Fruit fly (Drosophila melanogaster) whole organism, embryonic: Measurements from ENCODE around the gene msps.

Source experiments
- CG10462 ChIP-seq: fragments of 200-800 bp; sonication (Bioruptor generic); optimal IDR thresholded peaks from 2 replicates; lab custom pipeline; 2016; ENCODE audit warnings: missing biosample characterization, missing genetic modification characterization
- CG11456 ChIP-seq: fragments of 200-800 bp; sonication (Bioruptor generic); IDR thresholded peaks from 3 replicates; pipeline ENCODE4 v1.3.6; 2022; ENCODE audit warnings: missing biosample characterization, missing genetic modification characterization
- CG16815 ChIP-seq: fragments of 200-800 bp; sonication (Bioruptor generic); optimal IDR thresholded peaks from 3 replicates; lab custom pipeline; 2017; ENCODE audit warnings: missing biosample characterization, mild to moderate bottlenecking, missing genetic modification characterization
- CG17359 ChIP-seq: fragments of 200-800 bp; sonication (Bioruptor generic); optimal IDR thresholded peaks from 3 replicates; lab custom pipeline; 2018; ENCODE audit warnings: missing biosample characterization, mild to moderate bottlenecking, missing genetic modification characterization, moderate library complexity
- CG2199 ChIP-seq: fragments of 200-800 bp; sonication (Bioruptor generic); IDR thresholded peaks from 3 replicates; pipeline ENCODE4 v1.3.6; 2022; ENCODE audit warnings: missing biosample characterization, missing genetic modification characterization
- CG30020 ChIP-seq: fragments of 200-800 bp; optimal IDR thresholded peaks from 2 replicates; lab custom pipeline; 2019; ENCODE audit warnings: missing biosample characterization, mild to moderate bottlenecking, missing genetic modification characterization, moderate library complexity
- CG34376 ChIP-seq: fragments of 200-800 bp; sonication (Bioruptor generic); optimal IDR thresholded peaks from 2 replicates; lab custom pipeline; 2018; ENCODE audit warnings: missing biosample characterization, mild to moderate bottlenecking, missing genetic modification characterization
- Dad ChIP-seq: fragments of 200-800 bp; sonication (Bioruptor generic); optimal IDR thresholded peaks from 3 replicates; lab custom pipeline; 2016; ENCODE audit warnings: missing biosample characterization, missing genetic modification characterization
- Dll ChIP-seq: fragments of 200-800 bp; sonication (Bioruptor generic); IDR thresholded peaks from 4 replicates; pipeline ENCODE4 v1.3.6; 2022; ENCODE audit warnings: missing biosample characterization, missing genetic modification characterization; ENCODE audit not compliant: partially characterized antibody
- Drgx ChIP-seq: fragments of 200-800 bp; sonication (Bioruptor generic); IDR thresholded peaks from 2 replicates; pipeline ENCODE4 v1.3.6; 2022; ENCODE audit warnings: missing biosample characterization, missing genetic modification characterization
- Ets65A ChIP-seq: fragments of 200-800 bp; sonication (Bioruptor generic); peaks from one replicate; lab custom pipeline; 2016; ENCODE audit warnings: missing biosample characterization, missing genetic modification characterization
- GATAe ChIP-seq: fragments of 200-800 bp; sonication (Bioruptor generic); conservative IDR thresholded peaks from 2 replicates; pipeline ENCODE4 v1.3.6; 2022; ENCODE audit warnings: missing biosample characterization, missing genetic modification characterization
- Lhr ChIP-seq: fragments of 200-800 bp; sonication (Bioruptor generic); optimal IDR thresholded peaks from 3 replicates; lab custom pipeline; 2017; ENCODE audit warnings: mild to moderate bottlenecking, missing biosample characterization, missing genetic modification reagents, missing genetic modification characterization
- Med ChIP-seq: fragments of 200-800 bp; sonication (Bioruptor generic); peaks from one replicate; lab custom pipeline; 2016; ENCODE audit warnings: missing biosample characterization, missing genetic modification characterization, mild to moderate bottlenecking, inconsistent platforms, moderate library complexity
- Meics ChIP-seq: fragments of 200-800 bp; sonication (Bioruptor generic); optimal IDR thresholded peaks from 2 replicates; lab custom pipeline; 2017; ENCODE audit warnings: missing biosample characterization, mild to moderate bottlenecking, missing genetic modification characterization
- Myb ChIP-seq: fragments of 200-800 bp; sonication (Bioruptor generic); optimal IDR thresholded peaks from 2 replicates; lab custom pipeline; 2016; ENCODE audit warnings: missing biosample characterization, missing genetic modification characterization
- NC2α ChIP-seq: fragments of 200-800 bp; sonication (Bioruptor generic); optimal IDR thresholded peaks from 2 replicates; lab custom pipeline; 2016; ENCODE audit warnings: missing biosample characterization, missing genetic modification characterization
- Nf-YB ChIP-seq: fragments of 200-800 bp; sonication (Bioruptor generic); optimal IDR thresholded peaks from 3 replicates; lab custom pipeline; 2019; ENCODE audit warnings: missing biosample characterization, mild to moderate bottlenecking, missing genetic modification characterization, moderate library complexity
- Nf-YC ChIP-seq: fragments of 200-800 bp; optimal IDR thresholded peaks from 3 replicates; lab custom pipeline; 2019; ENCODE audit warnings: missing biosample characterization, mild to moderate bottlenecking, missing genetic modification characterization, moderate library complexity
- Pdp1 ChIP-seq, 2 experiments: fragments of 200-800 bp; sonication (Bioruptor generic); optimal IDR thresholded peaks; 3 replicates each; lab custom pipeline; 2016; ENCODE audit warnings: missing biosample characterization in 2 of 2, missing genetic modification characterization in 2 of 2, mild to moderate bottlenecking in 1 of 2, moderate library complexity in 1 of 2
- Sin3A ChIP-seq: fragments of >200 bp; optimal IDR thresholded peaks from 2 replicates; lab custom pipeline; 2018
- Sry-β ChIP-seq: fragments of 200-800 bp; sonication (Bioruptor generic); optimal IDR thresholded peaks from 2 replicates; lab custom pipeline; 2018; ENCODE audit warnings: missing biosample characterization, mild to moderate bottlenecking, missing genetic modification characterization, moderate library complexity
- al ChIP-seq: fragments of 200-800 bp; sonication (Bioruptor generic); IDR thresholded peaks from 2 replicates; pipeline ENCODE4 v1.3.6; 2022; ENCODE audit warnings: missing biosample characterization, missing genetic modification characterization
- amos ChIP-seq: fragments of 200-800 bp; sonication (Bioruptor generic); IDR thresholded peaks from 2 replicates; pipeline ENCODE4 v1.3.6; 2022; ENCODE audit warnings: missing biosample characterization, missing genetic modification characterization; ENCODE audit not compliant: partially characterized antibody
- ase ChIP-seq: fragments of 200-800 bp; sonication (Bioruptor generic); IDR thresholded peaks from 3 replicates; pipeline ENCODE4 v1.3.6; 2022; ENCODE audit warnings: missing biosample characterization, missing genetic modification characterization
- bcd ChIP-seq: fragments of 200-800 bp; sonication (Bioruptor generic); optimal IDR thresholded peaks from 2 replicates; lab custom pipeline; 2017; ENCODE audit warnings: missing biosample characterization, mild to moderate bottlenecking, missing genetic modification characterization
- chm ChIP-seq: fragments of 200-800 bp; sonication (Bioruptor generic); IDR thresholded peaks from 2 replicates; pipeline ENCODE4 v1.3.6; 2022; ENCODE audit warnings: missing biosample characterization, missing genetic modification characterization
- cwo ChIP-seq: fragments of 200-800 bp; sonication (Bioruptor generic); optimal IDR thresholded peaks from 3 replicates; lab custom pipeline; 2017; ENCODE audit warnings: missing biosample characterization, missing genetic modification characterization, mild to moderate bottlenecking, moderate library complexity, missing genetic modification reagents
- dmrt11E ChIP-seq: fragments of 200-800 bp; sonication (Bioruptor generic); optimal IDR thresholded peaks from 3 replicates; lab custom pipeline; 2018; ENCODE audit warnings: missing biosample characterization, mild to moderate bottlenecking, missing genetic modification characterization, moderate library complexity
- exex ChIP-seq: fragments of 200-800 bp; sonication (Bioruptor generic); optimal IDR thresholded peaks from 4 replicates; lab custom pipeline; 2018; ENCODE audit warnings: missing biosample characterization, mild to moderate bottlenecking, missing genetic modification characterization, moderate library complexity
- fd96Cb ChIP-seq: fragments of 200-800 bp; sonication (Bioruptor generic); optimal IDR thresholded peaks from 2 replicates; lab custom pipeline; 2018; ENCODE audit warnings: missing biosample characterization, mild to moderate bottlenecking, missing genetic modification characterization, moderate library complexity
- fru ChIP-seq: fragments of >200 bp; optimal IDR thresholded peaks from 2 replicates; lab custom pipeline; 2017
- grn ChIP-seq: fragments of 200-800 bp; sonication (Bioruptor generic); optimal IDR thresholded peaks from 3 replicates; lab custom pipeline; 2017; ENCODE audit warnings: missing biosample characterization, missing genetic modification characterization
- kay ChIP-seq: fragments of 200-800 bp; sonication (Bioruptor generic); optimal IDR thresholded peaks from 2 replicates; lab custom pipeline; 2016; ENCODE audit warnings: missing biosample characterization, missing genetic modification characterization
- mirr ChIP-seq: fragments of 200-800 bp; sonication (Bioruptor generic); optimal IDR thresholded peaks from 3 replicates; lab custom pipeline; 2018; ENCODE audit warnings: missing biosample characterization, mild to moderate bottlenecking, missing genetic modification characterization
- phol ChIP-seq: fragments of 200-800 bp; sonication (Bioruptor generic); optimal IDR thresholded peaks from 3 replicates; lab custom pipeline; 2018; ENCODE audit warnings: missing biosample characterization, mild to moderate bottlenecking, missing genetic modification characterization, moderate library complexity
- pum ChIP-seq: fragments of 200-800 bp; sonication (Bioruptor generic); optimal IDR thresholded peaks from 2 replicates; lab custom pipeline; 2016; ENCODE audit warnings: missing biosample characterization, missing genetic modification characterization
- rib ChIP-seq: fragments of 200-800 bp; sonication (Bioruptor generic); IDR thresholded peaks from 2 replicates; pipeline ENCODE4 v1.3.6; 2022; ENCODE audit warnings: missing biosample characterization, missing genetic modification characterization
- sd ChIP-seq: fragments of 200-800 bp; sonication (Bioruptor generic); optimal IDR thresholded peaks from 3 replicates; lab custom pipeline; 2018; ENCODE audit warnings: missing biosample characterization, mild to moderate bottlenecking, missing genetic modification characterization, moderate library complexity
- sens ChIP-seq: fragments of 200-800 bp; sonication (Bioruptor generic); peaks from one replicate; lab custom pipeline; 2016; ENCODE audit warnings: missing biosample characterization, missing genetic modification characterization
- seq ChIP-seq: fragments of 200-800 bp; sonication (Bioruptor generic); IDR thresholded peaks from 2 replicates; pipeline ENCODE4 v1.3.6; 2022; ENCODE audit warnings: missing biosample characterization, missing genetic modification characterization
- slp2 ChIP-seq: fragments of 200-800 bp; sonication (Bioruptor generic); optimal IDR thresholded peaks from 2 replicates; lab custom pipeline; 2016; ENCODE audit warnings: missing biosample characterization, missing genetic modification characterization
- sug ChIP-seq: fragments of 200-800 bp; optimal IDR thresholded peaks from 2 replicates; lab custom pipeline; 2019; ENCODE audit warnings: missing biosample characterization, mild to moderate bottlenecking, missing genetic modification characterization, moderate library complexity
- trem ChIP-seq: fragments of 200-800 bp; optimal IDR thresholded peaks from 3 replicates; lab custom pipeline; 2019; ENCODE audit warnings: missing biosample characterization, mild to moderate bottlenecking, missing genetic modification characterization, moderate library complexity
- ttk ChIP-seq: fragments of 200-800 bp; sonication (Bioruptor generic); IDR thresholded peaks from 2 replicates; pipeline ENCODE4 v2.1.2; 2022; ENCODE audit warnings: missing biosample characterization, missing genetic modification characterization
- tx ChIP-seq: fragments of 200-800 bp; sonication (Bioruptor generic); optimal IDR thresholded peaks from 2 replicates; lab custom pipeline; 2016; ENCODE audit warnings: missing biosample characterization, missing genetic modification characterization
- zfh1 ChIP-seq: fragments of 200-800 bp; sonication (Bioruptor generic); IDR thresholded peaks from 3 replicates; pipeline ENCODE4 v1.3.6; 2022; ENCODE audit warnings: missing biosample characterization, missing genetic modification characterization

The msps gene

dm6 chr3R:16009030-16009429 lies 41.6 kb upstream of the msps start, which contains the start of gene GATAe (continued):
- TF ChIP-seq Meics (no peak), CG16815 (no peak), CG30020 (no peak), CG10462 (GFP tag; lab: Kevin White, UChicago) (no peak)

- TF ChIP-seq mirr (GFP tag; lab: Kevin White, UChicago) (peak; percentile 40), seq (GFP tag; lab: Robert Waterston, UW) (peak; percentile 25; the same call in 1 of the 2 replicates), sug (tag; lab: Kevin White, UChicago) (peak; percentile 50), exex (tag; lab: Kevin White, UChicago) (peak; percentile 68), Nf-YB (GFP tag; lab: Kevin White, UChicago) (peak; percentile 95), CG34376 (GFP tag; lab: Kevin White, UChicago) (peak; percentile 45), Ets65A (GFP tag; lab: Kevin White, UChicago) (peak; percentile 78), CG11456 (GFP tag; lab: Robert Waterston, UW) (0 out of 3 replicates have a peak, but pooled peaks have one; percentile 54), chm (GFP tag; lab: Robert Waterston, UW) (no peak), pum (GFP tag; lab: Kevin White, UChicago) (no peak), cwo (GFP tag; lab: Kevin White, UChicago) (peak; percentile 46), grn (GFP tag; lab: Kevin White, UChicago) (peak; percentile 78), sd (peak; percentile 65), CG2199 (GFP tag; lab: Robert Waterston, UW) (0 out of 3 replicates have a peak, but pooled peaks have one; percentile 53), Dll (GFP tag; lab: Robert Waterston, UW) (no peak), phol (peak; percentile 67), slp2 (GFP tag; lab: Kevin White, UChicago) (no peak), ttk (GFP tag; lab: Robert Waterston, UW) (peak; percentile 23; the same call in 1 of the 2 replicates), Nf-YC (tag; lab: Kevin White, UChicago) (peak; percentile 89), Pdp1 (GFP tag; optimal IDR thresholded peaks at IDR 0.05; lab: Kevin White, UChicago) (peak in 1 of 2 experiments; percentile 2), sens (GFP tag; lab: Kevin White, UChicago) (no peak)
Observed at dm6 chr3R:16010009-16010505, 40.5 kb upstream of the msps start.

dm6 chr3R:16011698-16012332 lies 38.8 kb upstream of the msps start:
- TF ChIP-seq tx (GFP tag; lab: Kevin White, UChicago), result no peak
- no peak for TF ChIP-seq Lhr
- TF ChIP-seq fd96Cb (tag; lab: Kevin White, UChicago), result no peak
- TF ChIP-seq Sin3A (lab: Kevin White, UChicago), result no peak
- TF ChIP-seq CG17359, result no peak
- no peak for TF ChIP-seq al (GFP tag; lab: Robert Waterston, UW)
- TF ChIP-seq NC2α (GFP tag; lab: Kevin White, UChicago), result no peak
- no peak for TF ChIP-seq rib
- no peak for TF ChIP-seq dmrt11E (tag; lab: Kevin White, UChicago)
- TF ChIP-seq fru (lab: Kevin White, UChicago), result no peak
- no peak for TF ChIP-seq zfh1 (GFP tag; lab: Robert Waterston, UW)
- no peak for TF ChIP-seq Dad (GFP tag; lab: Kevin White, UChicago)
- TF ChIP-seq ase (GFP tag; lab: Robert Waterston, UW), result 0 out of 3 replicates have a peak, but pooled peaks have one; percentile 6
- no peak for TF ChIP-seq trem (tag; lab: Kevin White, UChicago)
- no peak for TF ChIP-seq amos (GFP tag; lab: Robert Waterston, UW)
- TF ChIP-seq Drgx (GFP tag; lab: Robert Waterston, UW), result no peak
- TF ChIP-seq sd, result peak; percentile 22
- no peak for TF ChIP-seq Myb (GFP tag; lab: Kevin White, UChicago)
- no peak for TF ChIP-seq bcd
- peak; percentile 64 for TF ChIP-seq Med
- TF ChIP-seq GATAe (GFP tag; lab: Robert Waterston, UW), result peak; percentile 100
- no peak for TF ChIP-seq Sry-β (GFP tag; lab: Kevin White, UChicago)
- TF ChIP-seq grn (GFP tag; lab: Kevin White, UChicago), result peak; percentile 66
- TF ChIP-seq kay (GFP tag; lab: Kevin White, UChicago), result no peak
